Worm (Caenorhabditis elegans) whole organism, L4/young adult: ENCODE measurements around the gene nhr-221.

Experiments
- W03F9.2 ChIP-seq: fragments of 150-350 bp; optimal IDR thresholded peaks from 2 replicates; lab custom pipeline; 2014; ENCODE audit warnings: missing biosample characterization, missing genetic modification characterization
- dao-5 ChIP-seq: sonication (generic microtip); optimal IDR thresholded peaks from 2 replicates; lab custom pipeline; 2016; ENCODE audit warnings: missing genotype, missing genetic modification characterization, moderate library complexity, missing compliant biosample characterization
- him-1 ChIP-seq: sonication (generic microtip); optimal IDR thresholded peaks from 2 replicates; lab custom pipeline; 2016; ENCODE audit warnings: missing genotype, missing genetic modification reagents, missing genetic modification characterization, missing compliant biosample characterization

DNA sequence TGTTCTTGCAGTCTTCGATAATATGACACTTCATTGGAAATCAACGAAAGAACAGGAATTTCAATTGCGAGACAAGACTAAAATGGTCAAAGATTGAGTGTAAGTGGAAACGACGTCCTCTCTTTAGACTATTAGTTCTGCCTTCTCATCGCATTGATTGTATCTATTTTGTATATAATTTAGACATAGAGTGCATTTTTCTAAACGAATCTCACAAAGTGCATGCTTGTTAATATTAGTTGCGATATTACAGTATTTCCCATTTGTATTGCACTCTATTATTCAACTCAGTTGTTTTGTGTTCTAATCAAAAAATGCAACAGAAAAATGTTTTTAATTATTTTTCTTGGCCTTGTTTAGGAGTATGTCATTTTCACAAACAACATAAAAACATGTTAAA is 3.1 kb upstream of the nhr-221 start, which contains the start of gene nhr-93:
- TF ChIP-seq dao-5 (tag; lab: Kevin White, UChicago) (no peak), him-1 (no peak), W03F9.2 (tag; lab: Kevin White, UChicago) (no peak)
